Worm (Caenorhabditis elegans): Measurements from ENCODE around the gene F56A11.5.

ce11 chrIV:615244-615643 is 44.6 kb upstream of the F56A11.5 start, which contains the start of gene C18H7.1:
- TF ChIP-seq ama-1 (optimal IDR thresholded peaks at IDR 0.05) (no peak), ama-1 (GFP tag; optimal IDR thresholded peaks at IDR 0.05) (no peak), egl-18 (GFP tag; IDR thresholded peaks at IDR 0.05) (no peak)
